Worm (Caenorhabditis elegans): ENCODE data around the gene atx-3.

Gene atx-3

DNA sequence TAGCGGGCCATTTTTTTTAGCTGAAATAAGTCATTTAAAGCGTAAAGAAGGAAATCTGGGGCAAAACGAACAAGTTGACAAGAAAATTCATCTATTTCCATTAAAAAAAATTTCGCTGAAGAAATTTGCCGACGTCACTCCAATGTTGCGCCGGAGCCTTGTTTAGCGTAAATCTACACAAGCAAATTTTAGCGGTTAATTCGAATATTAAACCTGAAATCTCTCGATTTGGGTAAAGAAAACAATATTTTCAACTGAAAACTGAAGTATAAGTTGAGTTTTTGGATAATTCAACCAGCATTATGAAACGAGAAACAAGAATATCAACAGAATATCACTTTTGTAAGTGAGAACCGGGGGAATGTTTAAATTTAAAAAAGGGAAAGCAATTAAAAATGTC is 1.1 kb upstream of the atx-3 start, which contains the start of gene F28F8.9 (continued):
- TF ChIP-seq C04F5.9 (tag; optimal IDR thresholded peaks at IDR 0.05) (no peak), C16A3.4 (tag; optimal IDR thresholded peaks at IDR 0.05) (peak; percentile 44), F16B12.6 (tag; optimal IDR thresholded peaks at IDR 0.05) (peak; percentile 4), vab-15 (tag; optimal IDR thresholded peaks at IDR 0.05) (no peak), unc-130 (tag; optimal IDR thresholded peaks at IDR 0.05) (peak; percentile 46), efl-1 (optimal IDR thresholded peaks at IDR 0.05) (peak; percentile 44 to 94), efl-1 (GFP tag; optimal IDR thresholded peaks at IDR 0.05 in 1 of 2) (peak; percentile 93 to 99), xbp-1 (tag; optimal IDR thresholded peaks at IDR 0.05) (peak; percentile 52), nhr-19 (GFP tag; conservative IDR thresholded peaks at IDR 0.05) (peak; percentile 58), hpl-2 (GFP tag; optimal IDR thresholded peaks at IDR 0.05) (no peak), rnt-1 (tag; optimal IDR thresholded peaks at IDR 0.05) (peak; percentile 59), mdl-1 (tag; optimal IDR thresholded peaks at IDR 0.05) (peak in 1 of 2 experiments; percentile 15), ets-5 (GFP tag; IDR thresholded peaks at IDR 0.05) (no peak), nhr-90 (tag; optimal IDR thresholded peaks at IDR 0.05; ENCODE audit: poor library complexity) (peak; percentile 40), nhr-47 (tag; optimal IDR thresholded peaks at IDR 0.05) (peak; percentile 57), snpc-4 (tag; optimal IDR thresholded peaks at IDR 0.05) (peak; percentile 40), isw-1 (GFP tag; IDR thresholded peaks at IDR 0.05) (peak; percentile 40), elt-3 (tag; optimal IDR thresholded peaks at IDR 0.05) (no peak), alr-1 (tag; optimal IDR thresholded peaks at IDR 0.05; ENCODE audit: borderline replicate concordance) (no peak)

DNA sequence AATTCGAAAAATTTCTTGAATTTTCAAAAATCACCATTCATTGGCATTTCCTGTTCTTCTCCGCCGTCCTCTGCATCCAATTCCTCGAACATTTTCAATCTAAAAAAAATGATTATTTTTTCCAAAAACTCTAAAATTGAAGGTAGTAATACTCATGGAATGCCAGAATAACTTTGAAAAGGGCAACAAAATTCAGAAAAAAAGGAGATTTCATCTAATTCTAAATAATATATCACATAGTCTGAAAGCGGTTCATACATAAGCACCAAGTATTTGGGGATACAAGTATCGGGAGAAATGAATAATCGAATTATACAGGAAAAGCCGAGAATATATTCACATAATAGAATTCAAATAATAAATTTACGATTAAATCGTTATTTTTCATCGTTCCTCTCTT is 1.9 kb downstream of the atx-3 start, which contains the start of gene mdt-28:
Gene mdt-28 (minus strand): TSS at position 101 of the 400 bp plus-strand sequence.
- TF ChIP-seq alr-1 (tag; optimal IDR thresholded peaks at IDR 0.05; ENCODE audit: borderline replicate concordance) (no peak), hlh-17 (GFP tag; optimal IDR thresholded peaks at IDR 0.05; ENCODE audit: borderline replicate concordance) (no peak), snu-23 (GFP tag; optimal IDR thresholded peaks at IDR 0.05) (no peak), fkh-10 (GFP tag; optimal IDR thresholded peaks at IDR 0.05) (no peak), nhr-76 (tag; optimal IDR thresholded peaks at IDR 0.05) (no peak), hlh-4 (tag; optimal IDR thresholded peaks at IDR 0.05) (no peak), pag-3 (tag; optimal IDR thresholded peaks at IDR 0.05; ENCODE audit: borderline replicate concordance, insufficient read depth) (no peak), C34B4.2 (tag; optimal IDR thresholded peaks at IDR 0.05) (no peak), lin-35 (GFP tag; optimal IDR thresholded peaks at IDR 0.05) (no peak), fkh-4 (tag; optimal IDR thresholded peaks at IDR 0.05; ENCODE audit: borderline replicate concordance) (no peak), nhr-84 (tag; optimal IDR thresholded peaks at IDR 0.05) (no peak), C04F5.9 (tag; optimal IDR thresholded peaks at IDR 0.05) (no peak), nhr-237 (tag; optimal IDR thresholded peaks at IDR 0.05) (no peak), mdl-1 (tag; optimal IDR thresholded peaks at IDR 0.05) (no peak), nhr-19 (GFP tag; conservative IDR thresholded peaks at IDR 0.05) (no peak), dpl-1 (GFP tag; optimal IDR thresholded peaks at IDR 0.05) (no peak)

DNA sequence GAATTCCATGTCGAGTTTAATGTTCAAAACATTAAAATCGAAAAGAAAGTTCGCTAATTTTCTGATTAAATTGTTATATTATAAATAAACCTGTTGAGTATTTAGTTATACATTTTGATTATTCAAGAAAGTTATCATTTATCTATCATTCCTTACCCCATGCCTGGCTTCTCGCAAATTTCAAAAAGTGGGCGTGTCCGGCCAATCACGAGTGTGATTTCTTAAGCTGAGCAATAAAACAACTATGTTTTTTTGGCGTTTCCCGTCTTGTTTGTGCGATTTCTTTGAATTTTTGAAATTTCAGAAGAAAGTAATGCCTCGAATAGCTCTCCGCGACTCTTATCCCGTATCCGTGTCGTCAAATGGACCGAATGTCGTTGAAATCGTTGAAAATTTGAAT is 4.6 kb downstream of the atx-3 start, which contains the start of gene fbxa-94:
Gene fbxa-94 (plus strand): TSS at position 301 of the 400 bp plus-strand sequence.
- TF ChIP-seq nhr-85 (tag), result no peak
- TF ChIP-seq ama-1 (optimal IDR thresholded peaks at IDR 0.05), result no peak
- no peak for TF ChIP-seq nhr-28 (tag; optimal IDR thresholded peaks at IDR 0.05)
- TF ChIP-seq C16A3.4 (tag; optimal IDR thresholded peaks at IDR 0.05), result no peak
- no peak for TF ChIP-seq fos-1 (tag; optimal IDR thresholded peaks at IDR 0.05)
- TF ChIP-seq ceh-63 (GFP tag; optimal IDR thresholded peaks at IDR 0.05), result no peak

DNA sequence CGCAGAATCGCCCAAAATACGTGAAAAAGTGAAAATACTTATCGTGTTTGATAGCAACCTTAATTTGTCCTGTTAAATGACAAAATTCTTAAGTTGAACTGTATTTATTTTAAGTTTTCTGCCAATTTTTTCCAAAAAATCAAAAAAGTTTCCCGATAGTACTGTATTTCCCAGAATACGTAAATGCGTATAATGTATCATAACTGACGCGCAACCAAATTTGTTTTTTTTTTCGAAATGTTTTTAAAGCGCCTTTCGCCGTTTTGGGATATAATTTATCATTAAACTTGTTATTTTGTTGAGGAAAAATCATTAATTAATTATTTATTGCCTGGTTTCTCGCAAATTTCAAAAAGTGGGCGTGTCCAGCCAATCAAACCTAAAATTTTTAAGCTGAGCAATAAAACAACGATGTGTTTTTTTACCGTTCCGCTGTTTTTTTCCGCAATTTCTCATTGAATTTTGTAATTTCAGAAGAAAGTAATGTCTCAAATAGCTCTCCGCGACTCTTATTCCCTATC is 6.2 kb downstream of the atx-3 start, which contains the start of gene fbxa-95:
Gene fbxa-95 (plus strand): TSS at position 471 of the 521 bp plus-strand sequence.
- TF ChIP-seq grh-1 (GFP tag; IDR thresholded peaks at IDR 0.05) (no peak), zag-1 (tag; optimal IDR thresholded peaks at IDR 0.05) (no peak), snpc-4 (tag; optimal IDR thresholded peaks at IDR 0.05) (no peak), C04F5.9 (tag; optimal IDR thresholded peaks at IDR 0.05) (no peak), nhr-71 (tag; optimal IDR thresholded peaks at IDR 0.05) (no peak), sox-4 (tag; optimal IDR thresholded peaks at IDR 0.05) (no peak), blmp-1 (tag; optimal IDR thresholded peaks at IDR 0.05) (no peak), hlh-17 (GFP tag; optimal IDR thresholded peaks at IDR 0.05; ENCODE audit: borderline replicate concordance) (no peak), nhr-47 (tag; optimal IDR thresholded peaks at IDR 0.05) (no peak), efl-3 (GFP tag; optimal IDR thresholded peaks at IDR 0.05) (no peak), ets-5 (GFP tag; IDR thresholded peaks at IDR 0.05) (no peak), unc-130 (tag; optimal IDR thresholded peaks at IDR 0.05) (no peak), dsc-1 (tag; optimal IDR thresholded peaks at IDR 0.05) (no peak), nhr-11 (tag; optimal IDR thresholded peaks at IDR 0.05) (no peak), nhr-28 (tag; optimal IDR thresholded peaks at IDR 0.05) (no peak), egl-27 (tag; optimal IDR thresholded peaks at IDR 0.05) (no peak), ama-1 (optimal IDR thresholded peaks at IDR 0.05) (no peak), lin-13 (GFP tag; optimal IDR thresholded peaks at IDR 0.05) (no peak), efl-1 (optimal IDR thresholded peaks at IDR 0.05) (no peak), efl-1 (GFP tag; optimal IDR thresholded peaks at IDR 0.05 in 1 of 2) (no peak)

Measured in whole organism, L1 larva.